Worm (Caenorhabditis elegans) whole organism, early embryonic: ENCODE results near the gene B0457.4.

ENCODE experiments used
- B0310.2 ChIP-seq: sonication (generic microtip); optimal IDR thresholded peaks from 2 replicates; lab custom pipeline; 2016; ENCODE audit warnings: mild to moderate bottlenecking, missing genetic modification characterization, missing compliant biosample characterization
- F13C5.2 ChIP-seq: sonication (generic microtip); optimal IDR thresholded peaks from 2 replicates; lab custom pipeline; 2017; ENCODE audit warnings: mild to moderate bottlenecking, missing genetic modification characterization, inconsistent platforms, missing compliant biosample characterization
- aly-1 ChIP-seq: sonication (generic microtip); optimal IDR thresholded peaks from 2 replicates; lab custom pipeline; 2016; ENCODE audit warnings: missing genetic modification characterization, missing compliant biosample characterization
- ama-1 ChIP-seq: fragments of 150-350 bp; optimal IDR thresholded peaks from 2 replicates; lab custom pipeline; 2014
- ceh-13 ChIP-seq: fragments of 200-800 bp; sonication (Bioruptor generic); optimal IDR thresholded peaks from 2 replicates; lab custom pipeline; 2018; ENCODE audit warnings: mild to moderate bottlenecking, missing genetic modification characterization, missing compliant biosample characterization
- ceh-36 ChIP-seq: sonication (generic microtip); optimal IDR thresholded peaks from 2 replicates; lab custom pipeline; 2016; ENCODE audit warnings: missing genetic modification characterization, inconsistent platforms, missing compliant biosample characterization
- ets-7 ChIP-seq: sonication (generic microtip); optimal IDR thresholded peaks from 2 replicates; lab custom pipeline; 2016; ENCODE audit warnings: missing genotype, missing genetic modification characterization, missing compliant biosample characterization
- flt-1 ChIP-seq: fragments of 200-800 bp; sonication (Bioruptor generic); IDR thresholded peaks from 2 replicates; pipeline ENCODE4 v1.3.6; 2022; ENCODE audit warnings: missing genetic modification characterization, missing compliant biosample characterization
- hmbx-1 ChIP-seq: sonication (generic microtip); optimal IDR thresholded peaks from 2 replicates; lab custom pipeline; 2016; ENCODE audit warnings: mild to moderate bottlenecking, missing genetic modification characterization, missing compliant biosample characterization
- hmg-4 ChIP-seq: fragments of 200-800 bp; sonication (Bioruptor generic); optimal IDR thresholded peaks from 2 replicates; lab custom pipeline; 2018; ENCODE audit warnings: mild to moderate bottlenecking, missing genetic modification characterization, missing compliant biosample characterization
- hnd-1 ChIP-seq: sonication (generic microtip); optimal IDR thresholded peaks from 2 replicates; lab custom pipeline; 2016; ENCODE audit warnings: missing genetic modification characterization, missing compliant biosample characterization
- pes-1 ChIP-seq: fragments of 200-800 bp; sonication (Bioruptor generic); IDR thresholded peaks from 2 replicates; pipeline ENCODE4 v1.3.6; 2022; ENCODE audit warnings: missing genetic modification reagents, missing genetic modification characterization, missing compliant biosample characterization
- scrt-1 ChIP-seq: fragments of 200-800 bp; sonication (Bioruptor generic); IDR thresholded peaks from 2 replicates; pipeline ENCODE4 v1.3.6; 2022; ENCODE audit warnings: missing genetic modification characterization, missing compliant biosample characterization
- sea-1 ChIP-seq: fragments of 200-800 bp; sonication (Bioruptor generic); conservative IDR thresholded peaks from 2 replicates; pipeline ENCODE4 v1.3.6; 2022; ENCODE audit warnings: missing genetic modification characterization, missing compliant biosample characterization
- tbx-11 ChIP-seq: fragments of 200-800 bp; sonication (Bioruptor generic); IDR thresholded peaks from 2 replicates; pipeline ENCODE4 v1.3.6; 2022; ENCODE audit warnings: missing genetic modification characterization, missing compliant biosample characterization
- tbx-37 ChIP-seq: fragments of 200-800 bp; sonication (Bioruptor generic); conservative IDR thresholded peaks from 2 replicates; pipeline ENCODE4 v1.3.6; 2022; ENCODE audit warnings: missing genetic modification reagents, missing genetic modification characterization, missing compliant biosample characterization
- tra-4 ChIP-seq: sonication (generic microtip); optimal IDR thresholded peaks from 2 replicates; lab custom pipeline; 2017; ENCODE audit warnings: missing genetic modification characterization, missing compliant biosample characterization

B0457.4 gene

ce11 chrII:8948640-8949039, 36.8 kb upstream of the B0457.4 start:
- TF ChIP-seq F13C5.2 (tag; lab: Kevin White, UChicago) (no peak), tbx-11 (GFP tag; lab: Robert Waterston, UW) (no peak), ceh-13 (GFP tag; lab: Kevin White, UChicago) (no peak), hnd-1 (tag; lab: Kevin White, UChicago) (no peak), pes-1 (GFP tag; lab: Robert Waterston, UW) (no peak), hmg-4 (GFP tag; lab: Kevin White, UChicago) (no peak)

- TF ChIP-seq hnd-1 (tag; lab: Kevin White, UChicago): no peak
- TF ChIP-seq pes-1 (GFP tag; lab: Robert Waterston, UW): no peak
- no peak for TF ChIP-seq ama-1 (lab: Kevin White, UChicago)
- TF ChIP-seq tbx-11 (GFP tag; lab: Robert Waterston, UW): no peak
- no peak for TF ChIP-seq tbx-37 (GFP tag; lab: Robert Waterston, UW)
- TF ChIP-seq tra-4: no peak
Measured at ce11 chrII:8947391-8947790, 35.6 kb upstream of the B0457.4 start, which contains the start of gene cutl-15. TSS of gene cutl-15 (minus strand) at chrII:8947688.

ce11 chrII:8945167-8945566, 33.3 kb upstream of the B0457.4 start:
- TF ChIP-seq sea-1 (GFP tag; lab: Robert Waterston, UW) (no peak), hnd-1 (tag; lab: Kevin White, UChicago) (no peak), flt-1 (GFP tag; lab: Robert Waterston, UW) (no peak), tbx-11 (GFP tag; lab: Robert Waterston, UW) (no peak), ceh-36 (tag; lab: Kevin White, UChicago) (no peak), hmbx-1 (tag; lab: Kevin White, UChicago) (no peak), F13C5.2 (tag; lab: Kevin White, UChicago) (no peak), pes-1 (GFP tag; lab: Robert Waterston, UW) (no peak), ama-1 (lab: Kevin White, UChicago) (no peak), aly-1 (no peak), ceh-13 (GFP tag; lab: Kevin White, UChicago) (no peak)

DNA sequence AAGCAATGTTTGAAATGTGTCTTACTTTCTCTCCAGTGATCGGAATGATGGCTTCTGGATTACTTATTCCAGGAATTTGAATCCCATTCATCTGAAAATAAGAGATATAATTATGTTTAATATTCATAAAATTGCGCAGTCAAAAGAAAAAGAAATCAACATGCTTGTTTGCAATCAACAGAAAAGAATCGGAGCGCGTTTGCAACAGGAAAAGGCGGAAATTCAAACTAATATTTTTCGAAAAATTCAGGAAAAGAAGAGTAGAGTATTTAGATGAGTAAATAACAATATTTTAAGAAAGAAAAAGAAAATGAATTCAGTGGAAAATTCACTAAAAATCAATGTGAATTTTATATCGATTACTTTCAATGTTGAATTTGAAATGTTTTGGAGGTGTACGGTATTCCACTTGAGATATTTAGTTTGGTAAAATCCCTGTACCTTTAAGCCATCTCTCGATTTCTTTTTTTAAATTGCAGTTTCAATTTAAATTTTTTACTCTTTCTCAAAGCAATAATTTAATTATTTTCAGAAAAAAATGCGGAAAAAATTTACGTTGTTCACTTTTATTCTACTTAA, 28.6 kb upstream of the B0457.4 start, which contains the start of the genes set-17 and T21B10.4:
TSS of gene set-17 (minus strand) at position 127 of the 579 bp plus-strand sequence.
TSS of gene T21B10.4 (plus strand) at position 533 of the 579 bp plus-strand sequence.
- TF ChIP-seq scrt-1 (no peak), tbx-37 (GFP tag; lab: Robert Waterston, UW) (no peak), aly-1 (no peak), B0310.2 (no peak)

ce11 chrII:8938907-8939622, 27.2 kb upstream of the B0457.4 start:
- TF ChIP-seq flt-1 (GFP tag; lab: Robert Waterston, UW) (no peak), F13C5.2 (tag; lab: Kevin White, UChicago) (no peak), tbx-37 (GFP tag; lab: Robert Waterston, UW) (no peak), ceh-13 (GFP tag; lab: Kevin White, UChicago) (no peak), hmg-4 (GFP tag; lab: Kevin White, UChicago) (no peak), tbx-11 (GFP tag; lab: Robert Waterston, UW) (no peak)

- TF ChIP-seq hnd-1 (tag; lab: Kevin White, UChicago) (no peak), scrt-1 (no peak), ceh-13 (GFP tag; lab: Kevin White, UChicago) (no peak), ama-1 (lab: Kevin White, UChicago) (no peak), flt-1 (GFP tag; lab: Robert Waterston, UW) (no peak), ets-7 (tag; lab: Kevin White, UChicago) (no peak), B0310.2 (no peak)
Measured at ce11 chrII:8933693-8934432, 22.0 kb upstream of the B0457.4 start, which contains the start of gene T21B10.3. TSS of gene T21B10.3 (plus strand) at chrII:8934382.

DNA sequence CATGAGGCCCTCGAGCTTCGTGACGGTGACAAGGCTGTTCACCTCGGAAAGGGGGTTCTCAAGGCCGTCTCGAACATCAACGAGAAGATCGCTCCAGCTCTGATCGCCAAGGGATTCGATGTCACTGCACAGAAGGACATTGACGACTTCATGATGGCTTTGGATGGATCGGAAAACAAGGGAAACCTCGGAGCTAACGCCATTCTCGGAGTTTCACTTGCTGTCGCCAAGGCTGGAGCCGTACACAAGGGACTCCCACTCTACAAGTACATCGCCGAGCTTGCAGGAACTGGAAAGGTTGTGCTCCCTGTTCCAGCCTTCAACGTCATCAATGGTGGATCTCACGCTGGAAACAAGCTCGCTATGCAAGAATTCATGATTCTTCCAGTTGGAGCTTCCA, 20.6 kb upstream of the B0457.4 start:
- no peak for TF ChIP-seq tbx-37 (GFP tag; lab: Robert Waterston, UW)
- TF ChIP-seq sea-1 (GFP tag; lab: Robert Waterston, UW): no peak
- no peak for TF ChIP-seq ceh-36 (tag; lab: Kevin White, UChicago)
- no peak for TF ChIP-seq B0310.2
- no peak for TF ChIP-seq ama-1 (lab: Kevin White, UChicago)
- no peak for TF ChIP-seq ceh-13 (GFP tag; lab: Kevin White, UChicago)
- no peak for TF ChIP-seq aly-1
- no peak for TF ChIP-seq scrt-1
- no peak for TF ChIP-seq flt-1 (GFP tag; lab: Robert Waterston, UW)
- no peak for TF ChIP-seq ets-7 (tag; lab: Kevin White, UChicago)
- TF ChIP-seq hmg-4 (GFP tag; lab: Kevin White, UChicago): no peak
- no peak for TF ChIP-seq tbx-11 (GFP tag; lab: Robert Waterston, UW)
- TF ChIP-seq pes-1 (GFP tag; lab: Robert Waterston, UW): no peak
